Fruit fly (Drosophila melanogaster) whole organism, wandering third instar larva: Measurements from ENCODE around the gene CG15545.

Experiments
- GATAd ChIP-seq: sonication (Bioruptor generic); optimal IDR thresholded peaks from 2 replicates; lab custom pipeline; 2016; ENCODE audit warnings: missing biosample characterization, missing genetic modification characterization
- Vsx2 ChIP-seq: fragments of 200-300, 225-300 bp; sonication (Bioruptor generic); optimal IDR thresholded peaks from 2 replicates; lab custom pipeline; 2018; ENCODE audit warnings: missing biosample characterization, missing genetic modification characterization; ENCODE audit not compliant: partially characterized antibody
- br ChIP-seq: fragments of 200-800 bp; sonication (Bioruptor generic); optimal IDR thresholded peaks from 2 replicates; lab custom pipeline; 2016; ENCODE audit warnings: missing biosample characterization, missing genetic modification characterization
- dmrt93B ChIP-seq: fragments of 200-800 bp; sonication (Bioruptor generic); optimal IDR thresholded peaks from 2 replicates; lab custom pipeline; 2018; ENCODE audit warnings: missing biosample characterization, mild to moderate bottlenecking, missing genetic modification characterization
- foxo ChIP-seq, 2 experiments: fragments of 200-800 bp; sonication (Bioruptor generic); optimal IDR thresholded peaks; 2 replicates in 1 of 2; 3 replicates in 1 of 2; lab custom pipeline; 2016 to 2017; ENCODE audit warnings: missing biosample characterization in 2 of 2, missing genetic modification characterization in 2 of 2
- h ChIP-seq: fragments of 200-800 bp; sonication (Bioruptor generic); optimal IDR thresholded peaks from 3 replicates; lab custom pipeline; 2016; ENCODE audit warnings: missing biosample characterization, mild to moderate bottlenecking, missing genetic modification characterization

DNA sequence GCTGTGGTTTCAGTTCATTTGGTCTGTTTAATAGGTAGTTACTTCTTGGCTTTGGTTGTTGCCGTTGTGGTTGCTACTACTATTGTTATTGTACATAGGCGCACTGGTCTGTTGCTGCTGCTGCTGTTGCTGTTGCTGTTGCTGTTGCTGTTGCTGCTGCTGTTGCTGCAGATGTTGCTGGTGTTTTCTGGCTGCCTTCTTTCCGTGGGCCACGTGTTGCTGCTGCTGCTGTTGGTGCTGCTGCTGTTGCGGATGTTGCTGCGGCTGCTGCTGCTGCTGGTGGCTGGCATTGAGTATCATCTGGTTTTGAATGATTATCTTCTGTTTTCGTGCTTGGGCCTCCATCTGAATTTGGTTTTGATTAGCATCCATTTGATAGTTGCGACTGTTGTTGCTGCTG, 6.0 kb upstream of the CG15545 start:
- no peak for TF ChIP-seq foxo (GFP tag; optimal IDR thresholded peaks at IDR 0.05; lab: Kevin White, UChicago)
- TF ChIP-seq Vsx2 (GFP tag; lab: Kevin White, UChicago): no peak
- no peak for TF ChIP-seq h
- no peak for TF ChIP-seq br (GFP tag; lab: Kevin White, UChicago)
- no peak for TF ChIP-seq dmrt93B
- TF ChIP-seq GATAd (GFP tag; lab: Kevin White, UChicago): no peak
